Fruit fly (Drosophila melanogaster) whole organism, prepupa: Measurements from ENCODE around the gene CG8924.

Experiments used
- CG11762 ChIP-seq: fragments of 200-800 bp; sonication (Bioruptor generic); optimal IDR thresholded peaks from 3 replicates; lab custom pipeline; 2016; ENCODE audit warnings: missing biosample characterization, missing genetic modification characterization; ENCODE audit not compliant: insufficient read depth
- CG11902 ChIP-seq: fragments of 200-800 bp; sonication (Bioruptor generic); optimal IDR thresholded peaks from 3 replicates; lab custom pipeline; 2016; ENCODE audit warnings: missing biosample characterization, missing genetic modification characterization
- CG34406 ChIP-seq: fragments of 200-800 bp; sonication (Bioruptor generic); optimal IDR thresholded peaks from 3 replicates; lab custom pipeline; 2016; ENCODE audit warnings: missing biosample characterization, missing genetic modification characterization
- CG8119 ChIP-seq: fragments of 200-800 bp; sonication (Bioruptor generic); IDR thresholded peaks from 3 replicates; pipeline ENCODE4 v1.3.6; 2022; ENCODE audit warnings: missing biosample characterization, missing genetic modification characterization
- Sox15 ChIP-seq: fragments of 200-800 bp; sonication (Bioruptor generic); optimal IDR thresholded peaks from 3 replicates; lab custom pipeline; 2016; ENCODE audit warnings: missing biosample characterization, missing genetic modification characterization
- eg ChIP-seq: fragments of 200-800 bp; sonication (Bioruptor generic); IDR thresholded peaks from 3 replicates; pipeline ENCODE4 v1.3.6; 2022; ENCODE audit warnings: missing biosample characterization, missing genetic modification characterization
- fd85E ChIP-seq: fragments of 200-800 bp; sonication (Bioruptor generic); optimal IDR thresholded peaks from 3 replicates; lab custom pipeline; 2016; ENCODE audit warnings: missing biosample characterization, missing genetic modification characterization

- TF ChIP-seq Sox15 (GFP tag; lab: Kevin White, UChicago), result no peak
- no peak for TF ChIP-seq CG11902 (GFP tag; lab: Kevin White, UChicago)
- no peak for TF ChIP-seq fd85E (GFP tag; lab: Kevin White, UChicago)
- no peak for TF ChIP-seq CG34406
- no peak for TF ChIP-seq CG11762
- no peak for TF ChIP-seq CG8119 (GFP tag; lab: Robert Waterston, UW)
- no peak for TF ChIP-seq eg (GFP tag; lab: Robert Waterston, UW)
Observed at dm6 chrX:15910570-15910969, 30.3 kb upstream of the CG8924 start, which contains the start of gene Lrp4.
